Worm (Caenorhabditis elegans): ENCODE results near the gene wee-1.1.

The wee-1.1 gene

ce11 chrII:9566045-9566444 lies 17.3 kb downstream of the wee-1.1 start (continued):
- TF ChIP-seq gei-17 (GFP tag; optimal IDR thresholded peaks at IDR 0.05) (no peak), F39B2.1 (GFP tag; IDR thresholded peaks at IDR 0.05) (no peak), hmg-20 (GFP tag; IDR thresholded peaks at IDR 0.05) (no peak), madf-8 (GFP tag; conservative IDR thresholded peaks at IDR 0.05) (0 out of 2 replicates have a peak, but pooled peaks have one; percentile 32), ekl-4 (GFP tag; IDR thresholded peaks at IDR 0.05) (0 out of 2 replicates have a peak, but pooled peaks have one; percentile 62), lin-40 (tag; optimal IDR thresholded peaks at IDR 0.05) (peak; percentile 62), cebp-2 (GFP tag; IDR thresholded peaks at IDR 0.05) (peak; percentile 69; the same call in 1 of the 2 replicates), him-1 (tag; optimal IDR thresholded peaks at IDR 0.05) (peak; percentile 98), ceh-91 (GFP tag; IDR thresholded peaks at IDR 0.05) (no peak), tlf-1 (GFP tag; optimal IDR thresholded peaks at IDR 0.05) (peak; percentile 6), somi-1 (GFP tag; optimal IDR thresholded peaks at IDR 0.05) (peak; percentile 65), dpl-1 (GFP tag; optimal IDR thresholded peaks at IDR 0.05) (peak; percentile 0), hsf-1 (GFP tag; IDR thresholded peaks at IDR 0.05) (no peak), K12H6.12 (tag; optimal IDR thresholded peaks at IDR 0.05) (peak; percentile 52), Y56A3A.18 (GFP tag; IDR thresholded peaks at IDR 0.05) (peak; percentile 77; the same call in 1 of the 2 replicates), ets-4 (GFP tag; optimal IDR thresholded peaks at IDR 0.05) (no peak), attf-5 (GFP tag; optimal IDR thresholded peaks at IDR 0.05) (peak; percentile 61), F57A8.1 (GFP tag; optimal IDR thresholded peaks at IDR 0.05) (peak; percentile 90), F49E8.2 (tag; optimal IDR thresholded peaks at IDR 0.05; ENCODE audit: insufficient read depth) (peak; percentile 45), die-1 (tag; optimal IDR thresholded peaks at IDR 0.05) (peak; percentile 90), lin-35 (GFP tag; optimal IDR thresholded peaks at IDR 0.05) (peak in 1 of 3 experiments; percentile 3), rec-8 (tag; optimal IDR thresholded peaks at IDR 0.05) (peak; percentile 64 to 90), Y67H2A.10 (GFP tag; conservative IDR thresholded peaks at IDR 0.05) (peak; percentile 46; the same call in 1 of the 2 replicates), xnd-1 (tag; optimal IDR thresholded peaks at IDR 0.05) (no peak), C17E4.6 (GFP tag; IDR thresholded peaks at IDR 0.05) (peak; percentile 49; the same call in 1 of the 2 replicates), F10E7.11 (tag; optimal IDR thresholded peaks at IDR 0.05) (no peak), K11D2.4 (GFP tag; IDR thresholded peaks at IDR 0.05) (0 out of 2 replicates have a peak, but pooled peaks have one; percentile 55), T26A5.8 (tag; optimal IDR thresholded peaks at IDR 0.05) (peak; percentile 62), mel-28 (tag; optimal IDR thresholded peaks at IDR 0.05; ENCODE audit: borderline replicate concordance) (peak; percentile 21), B0035.1 (tag; optimal IDR thresholded peaks at IDR 0.05) (peak; percentile 32), nhr-80 (tag; optimal IDR thresholded peaks at IDR 0.05) (peak; percentile 31), ztf-3 (GFP tag; optimal IDR thresholded peaks at IDR 0.05) (no peak), aptf-2 (GFP tag; conservative IDR thresholded peaks at IDR 0.05) (0 out of 2 replicates have a peak, but pooled peaks have one; percentile 65), F57C9.4 (tag; optimal IDR thresholded peaks at IDR 0.05) (no peak), B0019.2 (GFP tag; conservative IDR thresholded peaks at IDR 0.05) (no peak), snpc-1.1 (tag; optimal IDR thresholded peaks at IDR 0.05; ENCODE audit: insufficient read depth) (no peak), ccch-3 (GFP tag; optimal IDR thresholded peaks at IDR 0.05) (no peak), bed-2 (GFP tag; IDR thresholded peaks at IDR 0.05) (no peak), bed-1 (GFP tag; IDR thresholded peaks at IDR 0.05) (0 out of 2 replicates have a peak, but pooled peaks have one; percentile 57), ztf-22 (GFP tag; optimal IDR thresholded peaks at IDR 0.05) (no peak), lin-26 (GFP tag; IDR thresholded peaks at IDR 0.05) (peak; percentile 97), mxl-1 (tag; optimal IDR thresholded peaks at IDR 0.05) (peak; percentile 90), unc-62 (GFP tag; optimal IDR thresholded peaks at IDR 0.05) (no peak), cebp-1 (GFP tag; IDR thresholded peaks at IDR 0.05) (no peak), cebp-1 (tag; optimal IDR thresholded peaks at IDR 0.05) (peak; percentile 73), aptf-3 (GFP tag; IDR thresholded peaks at IDR 0.05) (no peak), tbp1 (GFP tag; optimal IDR thresholded peaks at IDR 0.05) (peak; percentile 98), hmg-1.2 (GFP tag; IDR thresholded peaks at IDR 0.05) (peak; percentile 72)
